Fruit fly (Drosophila melanogaster) whole organism, embryonic: ENCODE data around the gene Mon1.

ENCODE experiments used
- CG14860 ChIP-seq: fragments of 200-800 bp; sonication (Bioruptor generic); IDR thresholded peaks from 3 replicates; pipeline ENCODE4 v1.3.6; 2022; ENCODE audit warnings: missing biosample characterization, missing genetic modification characterization; ENCODE audit not compliant: partially characterized antibody
- CG2712 ChIP-seq: fragments of 200-800 bp; optimal IDR thresholded peaks from 3 replicates; lab custom pipeline; 2019; ENCODE audit warnings: missing biosample characterization, mild to moderate bottlenecking, missing genetic modification characterization, moderate library complexity
- CG9215 ChIP-seq: fragments of 200-800 bp; sonication (Bioruptor generic); IDR thresholded peaks from 2 replicates; pipeline ENCODE4 v1.3.6; 2022; ENCODE audit warnings: missing biosample characterization, missing genetic modification characterization
- MTF-1 ChIP-seq: fragments of 200-800 bp; sonication (Bioruptor generic); optimal IDR thresholded peaks from 2 replicates; lab custom pipeline; 2018; ENCODE audit warnings: missing biosample characterization, mild to moderate bottlenecking, missing genetic modification characterization, borderline replicate concordance
- Stat92E ChIP-seq, 3 experiments: fragments of >200 bp in 2 of 3; fragments of 200-800 bp in 1 of 3; sonication (Bioruptor generic) in 1 of 3; optimal IDR thresholded peaks; 2 replicates each; lab custom pipeline; 2017 to 2019; ENCODE audit warnings: missing biosample characterization in 3 of 3, missing genetic modification characterization in 3 of 3, mild to moderate bottlenecking in 1 of 3, moderate library complexity in 1 of 3
- ac ChIP-seq: fragments of 200-800 bp; sonication (Bioruptor generic); optimal IDR thresholded peaks from 3 replicates; lab custom pipeline; 2017; ENCODE audit warnings: missing biosample characterization, mild to moderate bottlenecking, missing genetic modification characterization
- chinmo ChIP-seq: fragments of 200-800 bp; sonication (Bioruptor generic); IDR thresholded peaks from 4 replicates; pipeline ENCODE4 v1.3.6; 2022; ENCODE audit warnings: missing biosample characterization, missing genetic modification characterization; ENCODE audit not compliant: partially characterized antibody
- dmrt99B ChIP-seq: fragments of 200-800 bp; sonication (Bioruptor generic); optimal IDR thresholded peaks from 2 replicates; lab custom pipeline; 2018; ENCODE audit warnings: missing biosample characterization, mild to moderate bottlenecking, missing genetic modification characterization, moderate library complexity
- grau ChIP-seq: fragments of 200-800 bp; optimal IDR thresholded peaks from 3 replicates; lab custom pipeline; 2019; ENCODE audit warnings: missing biosample characterization, mild to moderate bottlenecking, missing genetic modification characterization, moderate library complexity
- ind ChIP-seq: fragments of 200-800 bp; sonication (Bioruptor generic); optimal IDR thresholded peaks from 3 replicates; lab custom pipeline; 2016; ENCODE audit warnings: missing biosample characterization, missing genetic modification characterization
- repo ChIP-seq: fragments of 200-800 bp; sonication (Bioruptor generic); optimal IDR thresholded peaks from 2 replicates; lab custom pipeline; 2016; ENCODE audit warnings: missing biosample characterization, missing genetic modification characterization

Gene Mon1

dm6 chr2L:4899599-4900559 lies 49.4 kb downstream of the Mon1 start (continued):
- TF ChIP-seq grau = no peak
- TF ChIP-seq CG14860 (GFP tag; lab: Robert Waterston, UW) = no peak
- TF ChIP-seq repo = no peak
- no peak for TF ChIP-seq CG9215
- TF ChIP-seq dmrt99B (tag; lab: Kevin White, UChicago) = no peak
- TF ChIP-seq chinmo (GFP tag; lab: Robert Waterston, UW) = peak; percentile 52; the same call in 1 of the 4 replicates
- TF ChIP-seq ac = no peak
- TF ChIP-seq MTF-1 = no peak
- no peak for TF ChIP-seq CG2712 (tag; lab: Kevin White, UChicago)
- no peak for TF ChIP-seq ind (GFP tag; lab: Kevin White, UChicago)
- TF ChIP-seq Stat92E (GFP tag; optimal IDR thresholded peaks at IDR 0.05; lab: Kevin White, UChicago) = no peak
